Fruit fly (Drosophila melanogaster): Measurements from ENCODE around the gene Gss2.

DNA sequence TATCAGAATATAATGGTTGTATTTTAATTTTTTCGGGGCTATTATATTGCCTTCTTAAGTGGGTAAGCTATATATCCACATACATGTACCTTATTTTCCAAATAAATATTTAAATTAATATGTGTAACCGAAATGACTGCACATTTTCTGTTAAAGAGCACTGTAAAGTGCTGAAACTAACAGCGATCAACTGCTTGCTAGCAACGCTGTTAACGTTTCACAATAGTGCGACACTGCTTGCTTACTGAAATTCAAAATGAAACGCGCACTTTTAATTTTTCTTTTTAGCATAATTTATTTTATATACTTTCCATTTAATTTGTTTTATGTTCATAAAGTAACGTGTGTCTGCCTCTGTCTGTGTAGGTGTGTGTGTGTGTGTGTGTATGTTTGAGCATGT lies 24.5 kb downstream of the Gss2 start:
- no peak for TF ChIP-seq CG8478 (optimal IDR thresholded peaks at IDR 0.05)
- TF ChIP-seq CTCF (optimal IDR thresholded peaks at IDR 0.05), result no peak

Measured in S2 (cell line).